Worm (Caenorhabditis elegans) whole organism, midembryonic: ENCODE measurements around the gene str-46.

Source experiments
- T22C8.4 ChIP-seq: fragments of 200-800 bp; sonication (Bioruptor generic); IDR thresholded peaks from 2 replicates; pipeline ENCODE4 v1.3.6; 2022; ENCODE audit warnings: missing genetic modification characterization, missing compliant biosample characterization
- cog-1 ChIP-seq: sonication (generic microtip); optimal IDR thresholded peaks from 2 replicates; lab custom pipeline; 2016; ENCODE audit warnings: missing genetic modification characterization, missing compliant biosample characterization
- flt-1 ChIP-seq: fragments of 200-800 bp; sonication (Bioruptor generic); IDR thresholded peaks from 2 replicates; pipeline ENCODE4 v1.3.6; 2022; ENCODE audit warnings: missing genetic modification characterization, missing compliant biosample characterization
- klf-2 ChIP-seq: fragments of 200-800 bp; sonication (Bioruptor generic); conservative IDR thresholded peaks from 2 replicates; pipeline ENCODE4 v1.3.6; 2022; ENCODE audit warnings: missing genetic modification reagents, missing genetic modification characterization, missing compliant biosample characterization
- med-1 ChIP-seq: sonication (generic microtip); optimal IDR thresholded peaks from 2 replicates; lab custom pipeline; 2017; ENCODE audit warnings: missing genetic modification characterization, mild to moderate bottlenecking, missing compliant biosample characterization, antibody characterized with exemption, missing genetic modification reagents; ENCODE audit not compliant: insufficient read depth
- ref-1 ChIP-seq: fragments of 200-800 bp; sonication (Bioruptor generic); conservative IDR thresholded peaks from 2 replicates; pipeline ENCODE4 v1.3.6; 2022; ENCODE audit warnings: missing genetic modification reagents, missing genetic modification characterization, missing compliant biosample characterization
- tab-1 ChIP-seq: fragments of 200-800 bp; sonication (Bioruptor generic); IDR thresholded peaks from 2 replicates; pipeline ENCODE4 v1.3.6; 2022; ENCODE audit warnings: missing genetic modification characterization, missing compliant biosample characterization
- ztf-23 ChIP-seq: fragments of 200-800 bp; sonication (Bioruptor generic); IDR thresholded peaks from 2 replicates; pipeline ENCODE4 v1.3.6; 2022; ENCODE audit warnings: missing genetic modification reagents, missing genetic modification characterization, missing compliant biosample characterization
- ztf-29 ChIP-seq: fragments of 200-800 bp; sonication (Bioruptor generic); IDR thresholded peaks from 2 replicates; pipeline ENCODE4 v1.3.6; 2022; ENCODE audit warnings: missing genetic modification reagents, missing genetic modification characterization, missing compliant biosample characterization

Gene str-46

ce11 chrV:2884411-2884810 is 15.4 kb downstream of the str-46 start, which contains the start of gene sre-24:
TSS of gene sre-24 (plus strand) at chrV:2884711.
- TF ChIP-seq flt-1 (GFP tag; lab: Robert Waterston, UW) (no peak), ztf-29 (GFP tag; lab: Robert Waterston, UW) (no peak), T22C8.4 (no peak), tab-1 (GFP tag; lab: Robert Waterston, UW) (no peak), med-1 (GFP tag; lab: Kevin White, UChicago) (no peak), ref-1 (no peak)

- no peak for TF ChIP-seq med-1 (GFP tag; lab: Kevin White, UChicago)
- TF ChIP-seq ref-1: no peak
- TF ChIP-seq T22C8.4: no peak
- no peak for TF ChIP-seq klf-2 (GFP tag; lab: Robert Waterston, UW)
- TF ChIP-seq tab-1 (GFP tag; lab: Robert Waterston, UW): no peak
- no peak for TF ChIP-seq ztf-23 (GFP tag; lab: Robert Waterston, UW)
- TF ChIP-seq flt-1 (GFP tag; lab: Robert Waterston, UW): no peak
- no peak for TF ChIP-seq cog-1
- TF ChIP-seq ztf-29 (GFP tag; lab: Robert Waterston, UW): no peak
Measured at ce11 chrV:2883097-2883496, 16.7 kb downstream of the str-46 start.

- no peak for TF ChIP-seq ztf-23 (GFP tag; lab: Robert Waterston, UW)
Measured at ce11 chrV:2881565-2881964, 18.2 kb downstream of the str-46 start.

ce11 chrV:2881016-2881415 is 18.8 kb downstream of the str-46 start, which contains the start of gene ifc-1:
TSS of gene ifc-1 (plus strand) at chrV:2881393.
- TF ChIP-seq ztf-23 (GFP tag; lab: Robert Waterston, UW) (no peak), T22C8.4 (no peak), ztf-29 (GFP tag; lab: Robert Waterston, UW) (no peak), klf-2 (GFP tag; lab: Robert Waterston, UW) (no peak), med-1 (GFP tag; lab: Kevin White, UChicago) (no peak), ref-1 (no peak), cog-1 (no peak), flt-1 (GFP tag; lab: Robert Waterston, UW) (no peak), tab-1 (GFP tag; lab: Robert Waterston, UW) (no peak)

ce11 chrV:2880356-2880755 is 19.4 kb downstream of the str-46 start:
- TF ChIP-seq flt-1 (GFP tag; lab: Robert Waterston, UW): no peak
- TF ChIP-seq med-1 (GFP tag; lab: Kevin White, UChicago): no peak
- no peak for TF ChIP-seq cog-1
- TF ChIP-seq klf-2 (GFP tag; lab: Robert Waterston, UW): no peak
- TF ChIP-seq ztf-29 (GFP tag; lab: Robert Waterston, UW): no peak
- TF ChIP-seq ref-1: no peak
- no peak for TF ChIP-seq T22C8.4
- TF ChIP-seq ztf-23 (GFP tag; lab: Robert Waterston, UW): no peak
- TF ChIP-seq tab-1 (GFP tag; lab: Robert Waterston, UW): no peak

ce11 chrV:2879801-2880200 is 20.0 kb downstream of the str-46 start, which contains the start of gene str-39:
TSS of gene str-39 (minus strand) at chrV:2879901.
- TF ChIP-seq flt-1 (GFP tag; lab: Robert Waterston, UW) (no peak), T22C8.4 (no peak), tab-1 (GFP tag; lab: Robert Waterston, UW) (no peak)

ce11 chrV:2877509-2877908 is 22.3 kb downstream of the str-46 start, which contains the start of gene F37B4.10:
TSS of gene F37B4.10 (minus strand) at chrV:2877609.
- no peak for TF ChIP-seq ref-1
- no peak for TF ChIP-seq cog-1
- TF ChIP-seq med-1 (GFP tag; lab: Kevin White, UChicago): no peak
- no peak for TF ChIP-seq klf-2 (GFP tag; lab: Robert Waterston, UW)
- TF ChIP-seq ztf-29 (GFP tag; lab: Robert Waterston, UW): no peak
- TF ChIP-seq tab-1 (GFP tag; lab: Robert Waterston, UW): no peak
- TF ChIP-seq ztf-23 (GFP tag; lab: Robert Waterston, UW): no peak
- TF ChIP-seq T22C8.4: no peak
- TF ChIP-seq flt-1 (GFP tag; lab: Robert Waterston, UW): no peak

- TF ChIP-seq flt-1 (GFP tag; lab: Robert Waterston, UW): no peak
- TF ChIP-seq med-1 (GFP tag; lab: Kevin White, UChicago): no peak
- TF ChIP-seq ztf-29 (GFP tag; lab: Robert Waterston, UW): no peak
- TF ChIP-seq cog-1: no peak
- TF ChIP-seq ref-1: no peak
- no peak for TF ChIP-seq tab-1 (GFP tag; lab: Robert Waterston, UW)
- no peak for TF ChIP-seq ztf-23 (GFP tag; lab: Robert Waterston, UW)
- TF ChIP-seq T22C8.4: no peak
- TF ChIP-seq klf-2 (GFP tag; lab: Robert Waterston, UW): no peak
Measured at ce11 chrV:2876188-2876831, 23.5 kb downstream of the str-46 start.

ce11 chrV:2875422-2875821 is 24.3 kb downstream of the str-46 start, which contains the start of gene folt-2:
TSS of gene folt-2 (minus strand) at chrV:2875600.
- TF ChIP-seq tab-1 (GFP tag; lab: Robert Waterston, UW): no peak
- no peak for TF ChIP-seq cog-1
- TF ChIP-seq T22C8.4: no peak
- no peak for TF ChIP-seq ztf-23 (GFP tag; lab: Robert Waterston, UW)
- no peak for TF ChIP-seq flt-1 (GFP tag; lab: Robert Waterston, UW)
- TF ChIP-seq ztf-29 (GFP tag; lab: Robert Waterston, UW): no peak
- no peak for TF ChIP-seq klf-2 (GFP tag; lab: Robert Waterston, UW)
- TF ChIP-seq ref-1: no peak
- TF ChIP-seq med-1 (GFP tag; lab: Kevin White, UChicago): no peak

ce11 chrV:2872947-2873346 is 26.8 kb downstream of the str-46 start:
- no peak for TF ChIP-seq ztf-23 (GFP tag; lab: Robert Waterston, UW)
- no peak for TF ChIP-seq ref-1
